Worm (Caenorhabditis elegans) whole organism, young adult: ENCODE measurements around the gene F18E2.15.
A peak's percentile ranks its signal among the peaks of the same experiment; 100 is the strongest.

Experiments
- B0035.1 ChIP-seq: sonication (generic microtip); optimal IDR thresholded peaks from 2 replicates; lab custom pipeline; 2016; ENCODE audit warnings: missing genetic modification characterization, mild to moderate bottlenecking, missing compliant biosample characterization, missing genotype, missing genetic modification reagents
- B0261.1 ChIP-seq: sonication (generic microtip); optimal IDR thresholded peaks from 2 replicates; lab custom pipeline; 2016; ENCODE audit warnings: mild to moderate bottlenecking, missing genetic modification characterization, moderate library complexity, missing compliant biosample characterization
- F10E7.11 ChIP-seq: sonication (generic microtip); optimal IDR thresholded peaks from 2 replicates; lab custom pipeline; 2017; ENCODE audit warnings: mild to moderate bottlenecking, missing genetic modification characterization, moderate library complexity, missing compliant biosample characterization
- F22D6.2 ChIP-seq: sonication (generic microtip); optimal IDR thresholded peaks from 2 replicates; lab custom pipeline; 2016; ENCODE audit warnings: mild to moderate bottlenecking, missing genetic modification characterization, missing compliant biosample characterization
- F49E8.2 ChIP-seq: sonication (generic microtip); optimal IDR thresholded peaks from 3 replicates; lab custom pipeline; 2017; ENCODE audit warnings: missing genetic modification characterization, mild to moderate bottlenecking, missing compliant biosample characterization, antibody characterized with exemption, moderate library complexity; ENCODE audit not compliant: insufficient read depth
- F57C9.4 ChIP-seq: sonication (generic microtip); optimal IDR thresholded peaks from 2 replicates; lab custom pipeline; 2017; ENCODE audit warnings: mild to moderate bottlenecking, missing genetic modification characterization, missing compliant biosample characterization
- K12H6.12 ChIP-seq: fragments of 200-800 bp; sonication (Bioruptor generic); optimal IDR thresholded peaks from 2 replicates; lab custom pipeline; 2018; ENCODE audit warnings: mild to moderate bottlenecking, missing genetic modification characterization, missing compliant biosample characterization
- Y53F4B.3 ChIP-seq: fragments of 200-800 bp; sonication (Bioruptor generic); IDR thresholded peaks from 2 replicates; pipeline ENCODE4 v1.3.6; 2022; ENCODE audit warnings: missing genetic modification reagents, missing genetic modification characterization, missing compliant biosample characterization
- Y56A3A.18 ChIP-seq: fragments of 200-800 bp; sonication (Bioruptor generic); IDR thresholded peaks from 2 replicates; pipeline ENCODE4 v1.3.6; 2022; ENCODE audit warnings: missing genetic modification reagents, missing genetic modification characterization, missing compliant biosample characterization
- ZK185.1 ChIP-seq: sonication (generic microtip); optimal IDR thresholded peaks from 2 replicates; lab custom pipeline; 2016; ENCODE audit warnings: mild to moderate bottlenecking, missing genetic modification characterization, missing compliant biosample characterization; ENCODE audit not compliant: poor library complexity, severe bottlenecking
- ama-1 ChIP-seq, 3 experiments: fragments of 150-350 bp in 1 of 3; sonication (generic microtip) in 2 of 3; optimal IDR thresholded peaks; 2 replicates each; lab custom pipeline; 2014 to 2018; ENCODE audit warnings: missing biosample characterization in 2 of 3, missing genetic modification characterization in 2 of 3, missing genetic modification reagents in 2 of 3
- athp-1 ChIP-seq: sonication (generic microtip); optimal IDR thresholded peaks from 2 replicates; lab custom pipeline; 2017; ENCODE audit warnings: mild to moderate bottlenecking, missing genetic modification characterization, missing compliant biosample characterization
- attf-5 ChIP-seq: fragments of 200-800 bp; sonication (Bioruptor generic); optimal IDR thresholded peaks from 2 replicates; lab custom pipeline; 2018; ENCODE audit warnings: mild to moderate bottlenecking, missing genetic modification characterization, missing compliant biosample characterization
- ccch-3 ChIP-seq: fragments of 200-800 bp; sonication (Bioruptor generic); optimal IDR thresholded peaks from 2 replicates; lab custom pipeline; 2018; ENCODE audit warnings: mild to moderate bottlenecking, missing genetic modification characterization, missing compliant biosample characterization
- cebp-1 ChIP-seq, 2 experiments: fragments of 200-800 bp in 1 of 2; sonication (Bioruptor generic) in 1 of 2; sonication (generic microtip) in 1 of 2; IDR thresholded peaks in 1 of 2; optimal IDR thresholded peaks in 1 of 2; 2 replicates each; pipeline versions ENCODE4 v1.3.6 to Lab custom; 2017 to 2022; ENCODE audit warnings: missing compliant biosample characterization in 2 of 2, missing genetic modification characterization in 2 of 2, mild to moderate bottlenecking in 1 of 2, missing genetic modification reagents in 1 of 2, moderate library complexity in 1 of 2
- ceh-58 ChIP-seq: fragments of 200-800 bp; sonication (Bioruptor generic); IDR thresholded peaks from 2 replicates; pipeline ENCODE4 v1.3.6; 2022; ENCODE audit warnings: missing genetic modification characterization, missing compliant biosample characterization
- chd-7 ChIP-seq: sonication (generic microtip); optimal IDR thresholded peaks from 2 replicates; lab custom pipeline; 2016; ENCODE audit warnings: mild to moderate bottlenecking, missing genetic modification characterization, moderate library complexity, missing compliant biosample characterization
- die-1 ChIP-seq: sonication (generic microtip); optimal IDR thresholded peaks from 2 replicates; lab custom pipeline; 2016; ENCODE audit warnings: missing genotype, mild to moderate bottlenecking, missing genetic modification characterization, missing compliant biosample characterization
- dox-1 ChIP-seq: fragments of 200-800 bp; sonication (Bioruptor generic); IDR thresholded peaks from 2 replicates; pipeline ENCODE4 v1.3.6; 2022; ENCODE audit warnings: missing genetic modification reagents, missing genetic modification characterization, missing compliant biosample characterization
- dpff-1 ChIP-seq: sonication (generic microtip); optimal IDR thresholded peaks from 2 replicates; lab custom pipeline; 2017; ENCODE audit warnings: mild to moderate bottlenecking, missing genetic modification characterization, missing compliant biosample characterization
- dpl-1 ChIP-seq: fragments of 150-350 bp; optimal IDR thresholded peaks from 2 replicates; lab custom pipeline; 2014; ENCODE audit warnings: missing biosample characterization, missing genetic modification reagents, missing genetic modification characterization
- efl-1 ChIP-seq: fragments of 150-350 bp; optimal IDR thresholded peaks from 2 replicates; lab custom pipeline; 2014; ENCODE audit warnings: missing biosample characterization, missing genetic modification reagents, missing genetic modification characterization
- ets-4 ChIP-seq: fragments of 200-800 bp; sonication (Bioruptor generic); optimal IDR thresholded peaks from 2 replicates; lab custom pipeline; 2018; ENCODE audit warnings: mild to moderate bottlenecking, missing genetic modification characterization, missing compliant biosample characterization
- hlh-12 ChIP-seq: sonication (generic microtip); optimal IDR thresholded peaks from 2 replicates; lab custom pipeline; 2016; ENCODE audit warnings: missing genetic modification characterization, missing compliant biosample characterization
- lag-1 ChIP-seq: fragments of 200-800 bp; sonication (Bioruptor generic); IDR thresholded peaks from 2 replicates; pipeline ENCODE4 v1.3.6; 2022; ENCODE audit warnings: missing genetic modification reagents, missing genetic modification characterization, missing compliant biosample characterization
- lir-1 ChIP-seq: fragments of 200-800 bp; sonication (Bioruptor generic); conservative IDR thresholded peaks from 2 replicates; pipeline ENCODE4 v1.3.6; 2022; ENCODE audit warnings: missing genetic modification reagents, missing genetic modification characterization, missing compliant biosample characterization
- lsl-1 ChIP-seq: fragments of 200-800 bp; sonication (Bioruptor generic); optimal IDR thresholded peaks from 2 replicates; lab custom pipeline; 2018; ENCODE audit warnings: mild to moderate bottlenecking, missing genetic modification characterization, moderate library complexity, missing compliant biosample characterization
- madf-10 ChIP-seq: sonication (generic microtip); optimal IDR thresholded peaks from 2 replicates; lab custom pipeline; 2016; ENCODE audit warnings: mild to moderate bottlenecking, missing genetic modification characterization, missing compliant biosample characterization
- madf-6 ChIP-seq: fragments of 200-800 bp; sonication (Bioruptor generic); IDR thresholded peaks from 2 replicates; pipeline ENCODE4 v1.3.6; 2022; ENCODE audit warnings: missing genetic modification reagents, missing genetic modification characterization, missing compliant biosample characterization
- mes-4 ChIP-seq: sonication (generic microtip); optimal IDR thresholded peaks from 2 replicates; lab custom pipeline; 2016; ENCODE audit warnings: missing genotype, missing genetic modification characterization, missing compliant biosample characterization
- nfyb-1 ChIP-seq: fragments of 200-800 bp; sonication (Bioruptor generic); IDR thresholded peaks from 2 replicates; pipeline ENCODE4 v1.3.6; 2022; ENCODE audit warnings: missing genetic modification reagents, missing genetic modification characterization, missing compliant biosample characterization
- nhr-120 ChIP-seq: fragments of 200-800 bp; sonication (Bioruptor generic); IDR thresholded peaks from 2 replicates; pipeline ENCODE4 v1.3.6; 2022; ENCODE audit warnings: missing genetic modification characterization, missing compliant biosample characterization
- nhr-80 ChIP-seq: sonication (generic microtip); optimal IDR thresholded peaks from 2 replicates; lab custom pipeline; 2016; ENCODE audit warnings: missing genetic modification characterization, missing compliant biosample characterization
- nhr-90 ChIP-seq: sonication (generic microtip); optimal IDR thresholded peaks from 2 replicates; lab custom pipeline; 2016; ENCODE audit warnings: missing genotype, mild to moderate bottlenecking, missing genetic modification characterization, missing compliant biosample characterization
- pbrm-1 ChIP-seq: fragments of 200-800 bp; sonication (Bioruptor generic); IDR thresholded peaks from 2 replicates; pipeline ENCODE4 v1.3.6; 2022; ENCODE audit warnings: missing genetic modification reagents, missing genetic modification characterization, missing compliant biosample characterization
- pha-4 ChIP-seq: fragments of 150-350 bp; sonication (generic microtip); optimal IDR thresholded peaks from 2 replicates; lab custom pipeline; 2014; ENCODE audit warnings: missing biosample characterization, missing genetic modification reagents, missing genetic modification characterization
- rcor-1 ChIP-seq: fragments of 200-800 bp; sonication (Bioruptor generic); IDR thresholded peaks from 2 replicates; pipeline ENCODE4 v1.3.6; 2022; ENCODE audit warnings: missing genetic modification reagents, missing genetic modification characterization, missing compliant biosample characterization
- rpc-1 ChIP-seq, 2 experiments: fragments of 150-350 bp in 1 of 2; sonication (generic microtip) in 1 of 2; optimal IDR thresholded peaks; 2 replicates each; lab custom pipeline; 2014 to 2018; ENCODE audit warnings: missing biosample characterization in 1 of 2, missing genetic modification characterization in 1 of 2, missing genetic modification reagents in 1 of 2, missing genotype in 1 of 2
- sdz-38 ChIP-seq: sonication (generic microtip); optimal IDR thresholded peaks from 2 replicates; lab custom pipeline; 2016; ENCODE audit warnings: missing genotype, missing genetic modification characterization, missing compliant biosample characterization
- snpc-3.4 ChIP-seq: sonication (generic microtip); optimal IDR thresholded peaks from 2 replicates; lab custom pipeline; 2017; ENCODE audit warnings: missing genetic modification characterization, mild to moderate bottlenecking, missing compliant biosample characterization, antibody characterized with exemption, moderate library complexity, missing genotype, missing genetic modification reagents
- snpc-4 ChIP-seq, 5 experiments: fragments of 150-350 bp in 1 of 5; sonication (generic microtip) in 4 of 5; optimal IDR thresholded peaks; 2 replicates each; lab custom pipeline; 2014 to 2018; ENCODE audit warnings: missing genetic modification characterization in 5 of 5, missing biosample characterization in 3 of 5, antibody characterized with exemption in 2 of 5, mild to moderate bottlenecking in 2 of 5, missing compliant biosample characterization in 2 of 5, missing genotype in 2 of 5, moderate library complexity in 2 of 5, missing genetic modification reagents in 1 of 5
- somi-1 ChIP-seq: fragments of 200-800 bp; sonication (Bioruptor generic); optimal IDR thresholded peaks from 2 replicates; lab custom pipeline; 2018; ENCODE audit warnings: mild to moderate bottlenecking, missing genetic modification characterization, missing compliant biosample characterization
- xnd-1 ChIP-seq: sonication (generic microtip); optimal IDR thresholded peaks from 2 replicates; lab custom pipeline; 2016; ENCODE audit warnings: missing genotype, missing genetic modification reagents, missing genetic modification characterization, missing compliant biosample characterization
- ztf-18 ChIP-seq: sonication (generic microtip); optimal IDR thresholded peaks from 2 replicates; lab custom pipeline; 2016; ENCODE audit warnings: missing genotype, mild to moderate bottlenecking, missing genetic modification characterization, missing compliant biosample characterization
- ztf-22 ChIP-seq: fragments of 200-800 bp; sonication (Bioruptor generic); optimal IDR thresholded peaks from 2 replicates; lab custom pipeline; 2018; ENCODE audit warnings: mild to moderate bottlenecking, missing genetic modification characterization, moderate library complexity, missing compliant biosample characterization
- ztf-25 ChIP-seq: fragments of 200-800 bp; sonication (Bioruptor generic); IDR thresholded peaks from 2 replicates; pipeline ENCODE4 v1.3.6; 2022; ENCODE audit warnings: missing genetic modification reagents, missing genetic modification characterization, missing compliant biosample characterization
- ztf-28 ChIP-seq: fragments of 200-800 bp; sonication (Bioruptor generic); IDR thresholded peaks from 2 replicates; pipeline ENCODE4 v1.3.6; 2022; ENCODE audit warnings: missing genetic modification reagents, missing genetic modification characterization, missing compliant biosample characterization

The F18E2.15 gene

DNA sequence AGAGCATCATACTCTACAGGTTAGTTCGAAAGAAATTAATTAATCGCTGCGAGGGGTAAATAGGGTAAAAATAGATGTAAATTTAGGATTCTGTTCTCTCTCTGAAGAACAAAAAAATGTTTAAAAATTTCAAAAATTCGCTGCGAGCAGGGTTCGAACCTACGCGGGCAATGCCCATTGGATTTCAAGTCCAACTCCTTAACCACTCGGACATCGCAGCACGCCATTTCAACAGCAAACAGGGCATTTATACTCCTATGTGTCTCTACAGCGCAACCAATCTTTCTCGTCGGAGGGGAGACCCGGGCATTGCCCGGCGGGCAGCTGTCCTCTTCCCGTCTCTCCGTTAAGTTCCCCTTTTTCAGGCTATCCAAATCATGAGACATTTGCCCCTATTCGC, 19.4 kb upstream of the F18E2.15 start (continued):
- TF ChIP-seq lir-1 (GFP tag; lab: Robert Waterston, UW) (no peak), snpc-4 (GFP tag; optimal IDR thresholded peaks at IDR 0.05; lab: Kevin White, UChicago) (peak; percentile 44), snpc-4 (tag; optimal IDR thresholded peaks at IDR 0.05; lab: Kevin White, UChicago) (peak in 1 of 4 experiments; percentile 68), Y53F4B.3 (GFP tag; lab: Robert Waterston, UW) (no peak), hlh-12 (tag; lab: Kevin White, UChicago) (peak; percentile 4), K12H6.12 (tag; lab: Kevin White, UChicago) (peak; percentile 44), rcor-1 (GFP tag; lab: Robert Waterston, UW) (peak; percentile 49), dox-1 (GFP tag; lab: Robert Waterston, UW) (no peak; the same call in 1 of the 2 replicates), F10E7.11 (tag; lab: Kevin White, UChicago) (no peak), madf-6 (GFP tag; lab: Robert Waterston, UW) (no peak), snpc-3.4 (peak; percentile 65), ztf-22 (peak; percentile 21), die-1 (tag; lab: Kevin White, UChicago) (peak; percentile 89), nfyb-1 (GFP tag; lab: Robert Waterston, UW) (peak; percentile 75), sdz-38 (no peak), nhr-120 (GFP tag; lab: Robert Waterston, UW) (0 out of 2 replicates have a peak, but pooled peaks have one; percentile 61), ZK185.1 (tag; lab: Kevin White, UChicago) (peak; percentile 69), attf-5 (GFP tag; lab: Kevin White, UChicago) (peak; percentile 81), ztf-28 (GFP tag; lab: Robert Waterston, UW) (no peak), somi-1 (peak; percentile 65), cebp-1 (GFP tag; IDR thresholded peaks at IDR 0.05; lab: Robert Waterston, UW) (0 out of 2 replicates have a peak, but pooled peaks have one; percentile 60), cebp-1 (tag; optimal IDR thresholded peaks at IDR 0.05; lab: Kevin White, UChicago) (no peak), dpl-1 (GFP tag; lab: Kevin White, UChicago) (no peak), xnd-1 (tag; lab: Kevin White, UChicago) (no peak), athp-1 (peak; percentile 72), B0035.1 (tag; lab: Kevin White, UChicago) (no peak), ceh-58 (GFP tag; lab: Robert Waterston, UW) (peak; percentile 83; the same call in 1 of the 2 replicates), ztf-18 (tag; lab: Kevin White, UChicago) (peak; percentile 79), F57C9.4 (tag; lab: Kevin White, UChicago) (no peak), ccch-3 (GFP tag; lab: Kevin White, UChicago) (no peak), efl-1 (no peak), pbrm-1 (GFP tag; lab: Robert Waterston, UW) (peak; percentile 81), ztf-25 (GFP tag; lab: Robert Waterston, UW) (peak; percentile 85), madf-10 (tag; lab: Kevin White, UChicago) (peak; percentile 47), nhr-80 (tag; lab: Kevin White, UChicago) (no peak), F49E8.2 (tag; lab: Kevin White, UChicago) (no peak), Y56A3A.18 (GFP tag; lab: Robert Waterston, UW) (peak; percentile 79), lsl-1 (GFP tag; lab: Kevin White, UChicago) (peak; percentile 37), ets-4 (peak; percentile 74), nhr-90 (tag; lab: Kevin White, UChicago) (peak; percentile 75), dpff-1 (tag; lab: Kevin White, UChicago) (no peak), lag-1 (GFP tag; lab: Robert Waterston, UW) (no peak), chd-7 (tag; lab: Kevin White, UChicago) (peak; percentile 83), B0261.1 (tag; lab: Kevin White, UChicago) (peak; percentile 85), rpc-1 (optimal IDR thresholded peaks at IDR 0.05; lab: Kevin White, UChicago) (peak; percentile 87), rpc-1 (tag; optimal IDR thresholded peaks at IDR 0.05; lab: Kevin White, UChicago) (peak; percentile 89), mes-4 (tag; lab: Kevin White, UChicago) (peak; percentile 35), F22D6.2 (tag; lab: Kevin White, UChicago) (no peak), pha-4 (tag; lab: Kevin White, UChicago) (no peak), ama-1 (optimal IDR thresholded peaks at IDR 0.05; lab: Kevin White, UChicago) (no peak), ama-1 (GFP tag; optimal IDR thresholded peaks at IDR 0.05; lab: Kevin White, UChicago) (peak in 1 of 2 experiments; percentile 76)
